Worm (Caenorhabditis elegans): ENCODE measurements around the gene T05C12.1.

DNA sequence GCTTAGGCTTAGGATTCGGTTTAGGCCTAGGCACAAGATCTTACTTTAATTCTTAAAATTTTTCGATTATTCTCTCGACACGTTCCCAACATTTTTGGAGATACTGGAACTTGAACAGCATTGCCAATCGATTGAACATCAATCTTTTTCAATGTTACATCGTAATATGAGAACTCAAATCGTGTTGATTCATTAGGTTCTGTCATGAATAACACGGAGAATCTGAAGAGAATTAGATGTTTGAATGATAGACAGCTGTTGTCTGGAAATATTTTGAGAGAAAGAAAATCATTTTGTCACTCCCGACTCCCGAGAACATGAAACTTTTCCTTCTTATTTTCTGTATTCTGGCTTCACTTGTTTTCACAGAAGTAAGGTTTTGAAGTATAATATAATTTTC is 4.2 kb upstream of the T05C12.1 start, which contains the start of gene T05C12.15:
- no peak for TF ChIP-seq ref-1 (GFP tag; conservative IDR thresholded peaks at IDR 0.05)
- TF ChIP-seq ztf-29 (GFP tag; IDR thresholded peaks at IDR 0.05): no peak
- no peak for TF ChIP-seq flt-1 (GFP tag; IDR thresholded peaks at IDR 0.05)

Measured in whole organism, midembryonic.